Worm (Caenorhabditis elegans) whole organism, young adult: ENCODE results near the gene H38K22.7.

Experiments
- cebp-2 ChIP-seq: fragments of 200-800 bp; sonication (Bioruptor generic); IDR thresholded peaks from 2 replicates; pipeline ENCODE4 v1.3.6; 2022; ENCODE audit warnings: missing genetic modification characterization, missing compliant biosample characterization
- ets-4 ChIP-seq: fragments of 200-800 bp; sonication (Bioruptor generic); optimal IDR thresholded peaks from 2 replicates; lab custom pipeline; 2018; ENCODE audit warnings: mild to moderate bottlenecking, missing genetic modification characterization, missing compliant biosample characterization
- unc-62 ChIP-seq: fragments of 150-350 bp; optimal IDR thresholded peaks from 2 replicates; lab custom pipeline; 2014; ENCODE audit warnings: missing biosample characterization, missing genetic modification reagents, missing genetic modification characterization

DNA sequence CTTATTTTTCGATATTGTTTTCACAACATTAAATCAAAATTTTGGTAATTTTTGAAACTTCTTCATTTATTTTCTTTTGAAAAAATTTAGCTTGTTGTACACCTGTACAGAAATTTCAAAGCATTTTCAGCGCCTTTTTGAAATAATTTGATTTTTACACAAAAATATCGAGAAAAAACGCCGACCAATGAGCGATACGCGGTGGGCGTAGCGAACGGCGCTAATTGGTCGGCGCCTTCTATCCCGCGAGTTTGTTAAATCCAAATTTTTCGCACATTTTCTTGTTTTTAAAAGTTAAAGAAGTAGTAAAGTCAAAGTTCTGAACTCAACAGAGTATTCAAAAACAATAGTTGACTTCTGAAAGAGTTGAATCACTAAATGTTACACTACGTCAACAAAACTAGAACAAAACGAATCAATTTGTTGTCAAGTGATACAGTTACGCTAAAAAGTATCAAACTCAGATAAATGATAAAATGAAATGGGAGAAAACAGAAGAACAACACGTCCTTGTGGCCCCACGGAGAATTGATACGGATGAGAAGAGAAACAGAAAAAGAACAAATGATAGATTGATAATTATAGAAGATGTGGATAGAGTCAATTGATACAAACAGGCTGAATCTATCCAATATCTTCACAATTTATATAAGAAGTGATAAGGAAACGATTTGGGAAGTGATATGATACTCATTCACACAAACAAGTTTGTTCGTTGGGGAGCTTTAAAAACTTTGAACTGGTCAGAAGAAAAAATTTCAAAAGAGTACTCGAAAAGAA is 6.9 kb downstream of the H38K22.7 start:
- no peak for TF ChIP-seq cebp-2 (GFP tag; lab: Robert Waterston, UW)
- TF ChIP-seq unc-62 (GFP tag; lab: Kevin White, UChicago) = no peak
- TF ChIP-seq ets-4 = no peak
